Worm (Caenorhabditis elegans) whole organism, L2 larva: ENCODE results near the gene F53A2.3.

Experiments used
- egl-27 ChIP-seq: sonication (generic microtip); optimal IDR thresholded peaks from 3 replicates; lab custom pipeline; 2017; ENCODE audit warnings: missing biosample characterization, missing genetic modification reagents, missing genetic modification characterization
- lin-13 ChIP-seq: fragments of 150-350 bp; optimal IDR thresholded peaks from 2 replicates; lab custom pipeline; 2014; ENCODE audit warnings: missing biosample characterization, missing genetic modification reagents, missing genetic modification characterization
- mbf-1 ChIP-seq: sonication (generic microtip); optimal IDR thresholded peaks from 2 replicates; lab custom pipeline; 2017; ENCODE audit warnings: missing biosample characterization, missing genetic modification characterization
- nhr-11 ChIP-seq: fragments of 150-350 bp; optimal IDR thresholded peaks from 2 replicates; lab custom pipeline; 2014; ENCODE audit warnings: missing biosample characterization, missing genetic modification characterization
- zag-1 ChIP-seq: fragments of 150-350 bp; optimal IDR thresholded peaks from 2 replicates; lab custom pipeline; 2014; ENCODE audit warnings: missing biosample characterization, missing genetic modification characterization
- ztf-11 ChIP-seq: sonication (generic microtip); optimal IDR thresholded peaks from 2 replicates; lab custom pipeline; 2017; ENCODE audit warnings: missing biosample characterization, missing genetic modification characterization
- ztf-4 ChIP-seq: fragments of 150-350 bp; optimal IDR thresholded peaks from 2 replicates; lab custom pipeline; 2014; ENCODE audit warnings: missing biosample characterization, missing genetic modification characterization

- no peak for TF ChIP-seq egl-27 (tag; lab: Kevin White, UChicago)
- no peak for TF ChIP-seq ztf-11
- no peak for TF ChIP-seq mbf-1 (tag; lab: Kevin White, UChicago)
- no peak for TF ChIP-seq lin-13 (GFP tag; lab: Kevin White, UChicago)
- TF ChIP-seq zag-1 (tag; lab: Kevin White, UChicago) = no peak
- TF ChIP-seq nhr-11 (tag; lab: Kevin White, UChicago) = no peak
- no peak for TF ChIP-seq ztf-4 (tag; lab: Kevin White, UChicago)
Observed at ce11 chrIII:13328911-13329310, 10.7 kb downstream of the F53A2.3 start.
